Fruit fly (Drosophila melanogaster) whole organism, embryonic: Measurements from ENCODE around the gene QIL1.
A peak's percentile ranks its signal among the peaks of the same experiment; 100 is the strongest.

Source experiments
- Blimp-1 ChIP-seq: fragments of 200-800 bp; sonication (Bioruptor generic); optimal IDR thresholded peaks from 3 replicates; lab custom pipeline; 2018; ENCODE audit warnings: missing biosample characterization, missing genetic modification characterization, mild to moderate bottlenecking, moderate library complexity, missing genetic modification reagents
- CG10147 ChIP-seq: fragments of 200-800 bp; sonication (Bioruptor generic); optimal IDR thresholded peaks from 2 replicates; lab custom pipeline; 2019; ENCODE audit warnings: missing biosample characterization, mild to moderate bottlenecking, missing genetic modification characterization, moderate library complexity
- CG13624 ChIP-seq: fragments of 200-800 bp; sonication (Bioruptor generic); optimal IDR thresholded peaks from 2 replicates; lab custom pipeline; 2016; ENCODE audit warnings: missing biosample characterization, missing genetic modification characterization
- CG14441 ChIP-seq: fragments of 200-800 bp; sonication (Bioruptor generic); IDR thresholded peaks from 2 replicates; pipeline ENCODE4 v1.3.6; 2022; ENCODE audit warnings: missing biosample characterization, missing genetic modification characterization
- CG14710 ChIP-seq: fragments of 200-800 bp; sonication (Bioruptor generic); optimal IDR thresholded peaks from 3 replicates; lab custom pipeline; 2019; ENCODE audit warnings: missing biosample characterization, mild to moderate bottlenecking, missing genetic modification characterization, moderate library complexity
- CG14860 ChIP-seq: fragments of 200-800 bp; sonication (Bioruptor generic); IDR thresholded peaks from 3 replicates; pipeline ENCODE4 v1.3.6; 2022; ENCODE audit warnings: missing biosample characterization, missing genetic modification characterization; ENCODE audit not compliant: partially characterized antibody
- CG2199 ChIP-seq: fragments of 200-800 bp; sonication (Bioruptor generic); IDR thresholded peaks from 3 replicates; pipeline ENCODE4 v1.3.6; 2022; ENCODE audit warnings: missing biosample characterization, missing genetic modification characterization
- CG30403 ChIP-seq: fragments of 200-800 bp; sonication (Bioruptor generic); optimal IDR thresholded peaks from 3 replicates; lab custom pipeline; 2016; ENCODE audit warnings: missing biosample characterization, missing genetic modification characterization
- CG33213 ChIP-seq: fragments of 200-800 bp; sonication (Bioruptor generic); optimal IDR thresholded peaks from 3 replicates; lab custom pipeline; 2016; ENCODE audit warnings: missing biosample characterization, missing genetic modification characterization
- CG4360 ChIP-seq: fragments of 200-800 bp; sonication (Bioruptor generic); IDR thresholded peaks from 2 replicates; pipeline ENCODE4 v1.3.6; 2022; ENCODE audit warnings: missing biosample characterization, missing genetic modification characterization
- CG4424 ChIP-seq: fragments of 200-800 bp; sonication (Bioruptor generic); optimal IDR thresholded peaks from 3 replicates; lab custom pipeline; 2016; ENCODE audit warnings: missing biosample characterization, missing genetic modification characterization
- CG4854 ChIP-seq: fragments of 200-800 bp; sonication (Bioruptor generic); optimal IDR thresholded peaks from 2 replicates; lab custom pipeline; 2016; ENCODE audit warnings: missing biosample characterization, missing genetic modification characterization, inconsistent platforms
- CG7357 ChIP-seq: fragments of 200-800 bp; sonication (Bioruptor generic); IDR thresholded peaks from 3 replicates; pipeline ENCODE4 v1.3.6; 2022; ENCODE audit warnings: missing biosample characterization, missing genetic modification characterization
- CG8359 ChIP-seq: fragments of 200-800 bp; sonication (Bioruptor generic); optimal IDR thresholded peaks from 2 replicates; lab custom pipeline; 2017; ENCODE audit warnings: missing biosample characterization, mild to moderate bottlenecking, missing genetic modification characterization, borderline replicate concordance
- CG9609 ChIP-seq: fragments of 200-800 bp; sonication (Bioruptor generic); optimal IDR thresholded peaks from 3 replicates; lab custom pipeline; 2016; ENCODE audit warnings: missing biosample characterization, missing genetic modification characterization
- Chrac-16 ChIP-seq: fragments of 200-800 bp; sonication (Bioruptor generic); optimal IDR thresholded peaks from 3 replicates; lab custom pipeline; 2016; ENCODE audit warnings: missing biosample characterization, missing genetic modification characterization
- CoRest ChIP-seq: fragments of 200-800 bp; sonication (Bioruptor generic); optimal IDR thresholded peaks from 3 replicates; lab custom pipeline; 2018; ENCODE audit warnings: missing biosample characterization, mild to moderate bottlenecking, missing genetic modification characterization, moderate library complexity
- Dek ChIP-seq: fragments of 200-800 bp; sonication (Bioruptor generic); optimal IDR thresholded peaks from 3 replicates; lab custom pipeline; 2019; ENCODE audit warnings: missing biosample characterization, mild to moderate bottlenecking, missing genetic modification characterization, moderate library complexity
- Fer1 ChIP-seq: fragments of 200-800 bp; sonication (Bioruptor generic); optimal IDR thresholded peaks from 2 replicates; lab custom pipeline; 2017; ENCODE audit warnings: missing biosample characterization, mild to moderate bottlenecking, missing genetic modification characterization
- GATAe ChIP-seq: fragments of 200-800 bp; sonication (Bioruptor generic); conservative IDR thresholded peaks from 2 replicates; pipeline ENCODE4 v1.3.6; 2022; ENCODE audit warnings: missing biosample characterization, missing genetic modification characterization
- HHEX ChIP-seq: fragments of 200-800 bp; sonication (Bioruptor generic); optimal IDR thresholded peaks from 3 replicates; lab custom pipeline; 2017; ENCODE audit warnings: missing biosample characterization, mild to moderate bottlenecking, missing genetic modification characterization, missing genetic modification reagents
- Jarid2 ChIP-seq: fragments of 200-800 bp; sonication (Bioruptor generic); optimal IDR thresholded peaks from 3 replicates; lab custom pipeline; 2017; ENCODE audit warnings: mild to moderate bottlenecking, missing biosample characterization, missing genetic modification reagents, missing genetic modification characterization
- Med ChIP-seq: fragments of 200-800 bp; sonication (Bioruptor generic); peaks from one replicate; lab custom pipeline; 2016; ENCODE audit warnings: missing biosample characterization, missing genetic modification characterization, mild to moderate bottlenecking, inconsistent platforms, moderate library complexity
- Rx ChIP-seq: fragments of 200-800 bp; sonication (Bioruptor generic); IDR thresholded peaks from 2 replicates; pipeline ENCODE4 v1.3.6; 2022; ENCODE audit warnings: missing biosample characterization, missing genetic modification characterization
- Ssrp ChIP-seq: fragments of 200-800 bp; sonication (Bioruptor generic); optimal IDR thresholded peaks from 2 replicates; lab custom pipeline; 2018; ENCODE audit warnings: missing biosample characterization, mild to moderate bottlenecking, missing genetic modification characterization, moderate library complexity
- ac ChIP-seq: fragments of 200-800 bp; sonication (Bioruptor generic); optimal IDR thresholded peaks from 3 replicates; lab custom pipeline; 2017; ENCODE audit warnings: missing biosample characterization, mild to moderate bottlenecking, missing genetic modification characterization
- ap ChIP-seq: fragments of 200-800 bp; sonication (Bioruptor generic); IDR thresholded peaks from 2 replicates; pipeline ENCODE4 v1.3.6; 2022; ENCODE audit warnings: missing biosample characterization, missing genetic modification characterization
- cg ChIP-seq: fragments of 200-800 bp; sonication (Bioruptor generic); optimal IDR thresholded peaks from 3 replicates; lab custom pipeline; 2019; ENCODE audit warnings: missing biosample characterization, mild to moderate bottlenecking, missing genetic modification characterization, moderate library complexity
- chn ChIP-seq: fragments of 200-800 bp; sonication (Bioruptor generic); optimal IDR thresholded peaks from 2 replicates; lab custom pipeline; 2016; ENCODE audit warnings: missing biosample characterization, missing genetic modification characterization
- crp ChIP-seq, 2 experiments: fragments of 200-800 bp; sonication (Bioruptor generic); optimal IDR thresholded peaks; 2 replicates in 1 of 2; 3 replicates in 1 of 2; lab custom pipeline; 2017; ENCODE audit warnings: missing biosample characterization in 2 of 2, missing genetic modification characterization in 2 of 2, mild to moderate bottlenecking in 1 of 2, moderate library complexity in 1 of 2
- dimm ChIP-seq: fragments of 200-800 bp; sonication (Bioruptor generic); IDR thresholded peaks from 2 replicates; pipeline ENCODE4 v1.3.6; 2022; ENCODE audit warnings: missing biosample characterization, missing genetic modification characterization
- eve ChIP-seq, 2 experiments: fragments of >200 bp; optimal IDR thresholded peaks; 2 replicates each; lab custom pipeline; 2017; ENCODE audit warnings: missing biosample characterization in 2 of 2, missing genetic modification characterization in 2 of 2
- grn ChIP-seq: fragments of 200-800 bp; sonication (Bioruptor generic); optimal IDR thresholded peaks from 3 replicates; lab custom pipeline; 2017; ENCODE audit warnings: missing biosample characterization, missing genetic modification characterization
- gt ChIP-seq: fragments of 200-800 bp; sonication (Bioruptor generic); IDR thresholded peaks from 2 replicates; pipeline ENCODE4 v1.3.6; 2022; ENCODE audit warnings: missing biosample characterization, missing genetic modification characterization
- kni ChIP-seq: fragments of 200-800 bp; sonication (Bioruptor generic); optimal IDR thresholded peaks from 3 replicates; lab custom pipeline; 2017; ENCODE audit warnings: mild to moderate bottlenecking, missing biosample characterization, missing genetic modification reagents, missing genetic modification characterization
- oc ChIP-seq: fragments of 200-800 bp; sonication (Bioruptor generic); optimal IDR thresholded peaks from 2 replicates; lab custom pipeline; 2018; ENCODE audit warnings: missing biosample characterization, mild to moderate bottlenecking, missing genetic modification characterization, moderate library complexity
- onecut ChIP-seq: fragments of 200-800 bp; sonication (Bioruptor generic); IDR thresholded peaks from 2 replicates; pipeline ENCODE4 v1.3.6; 2022; ENCODE audit warnings: missing biosample characterization, missing genetic modification characterization
- otp ChIP-seq: fragments of 200-800 bp; sonication (Bioruptor generic); IDR thresholded peaks from 3 replicates; pipeline ENCODE4, ENCODE4 v1.3.6; 2022; ENCODE audit warnings: missing biosample characterization, missing genetic modification characterization
- peb ChIP-seq: fragments of 200-800 bp; sonication (Bioruptor generic); IDR thresholded peaks from 2 replicates; pipeline ENCODE4 v1.3.6; 2022; ENCODE audit warnings: missing biosample characterization, missing genetic modification characterization
- pros ChIP-seq: fragments of 200-800 bp; sonication (Bioruptor generic); optimal IDR thresholded peaks from 3 replicates; lab custom pipeline; 2019; ENCODE audit warnings: missing biosample characterization, mild to moderate bottlenecking, missing genetic modification characterization, moderate library complexity
- scrt ChIP-seq: fragments of 200-800 bp; sonication (Bioruptor generic); optimal IDR thresholded peaks from 2 replicates; lab custom pipeline; 2018; ENCODE audit warnings: missing biosample characterization, mild to moderate bottlenecking, missing genetic modification characterization, moderate library complexity
- sens ChIP-seq: fragments of 200-800 bp; sonication (Bioruptor generic); peaks from one replicate; lab custom pipeline; 2016; ENCODE audit warnings: missing biosample characterization, missing genetic modification characterization
- slp2 ChIP-seq: fragments of 200-800 bp; sonication (Bioruptor generic); optimal IDR thresholded peaks from 2 replicates; lab custom pipeline; 2016; ENCODE audit warnings: missing biosample characterization, missing genetic modification characterization
- sr ChIP-seq: fragments of 200-800 bp; sonication (Bioruptor generic); IDR thresholded peaks from 3 replicates; pipeline ENCODE4 v1.3.6; 2022; ENCODE audit warnings: missing biosample characterization, missing genetic modification characterization
- stc ChIP-seq: fragments of 200-800 bp; sonication (Bioruptor generic); IDR thresholded peaks from 2 replicates; pipeline ENCODE4 v1.3.6; 2022; ENCODE audit warnings: missing biosample characterization, missing genetic modification characterization
- tio ChIP-seq: fragments of 200-800 bp; sonication (Bioruptor generic); optimal IDR thresholded peaks from 2 replicates; lab custom pipeline; 2017; ENCODE audit warnings: missing biosample characterization, missing genetic modification characterization, inconsistent platforms
- ttk ChIP-seq: fragments of 200-800 bp; sonication (Bioruptor generic); IDR thresholded peaks from 2 replicates; pipeline ENCODE4 v2.1.2; 2022; ENCODE audit warnings: missing biosample characterization, missing genetic modification characterization
- unc-4 ChIP-seq: fragments of 200-800 bp; sonication (Bioruptor generic); IDR thresholded peaks from 2 replicates; pipeline ENCODE4 v1.3.6; 2022; ENCODE audit warnings: missing biosample characterization, missing genetic modification characterization; ENCODE audit not compliant: partially characterized antibody
- zfh1 ChIP-seq: fragments of 200-800 bp; sonication (Bioruptor generic); IDR thresholded peaks from 3 replicates; pipeline ENCODE4 v1.3.6; 2022; ENCODE audit warnings: missing biosample characterization, missing genetic modification characterization

QIL1 gene

DNA sequence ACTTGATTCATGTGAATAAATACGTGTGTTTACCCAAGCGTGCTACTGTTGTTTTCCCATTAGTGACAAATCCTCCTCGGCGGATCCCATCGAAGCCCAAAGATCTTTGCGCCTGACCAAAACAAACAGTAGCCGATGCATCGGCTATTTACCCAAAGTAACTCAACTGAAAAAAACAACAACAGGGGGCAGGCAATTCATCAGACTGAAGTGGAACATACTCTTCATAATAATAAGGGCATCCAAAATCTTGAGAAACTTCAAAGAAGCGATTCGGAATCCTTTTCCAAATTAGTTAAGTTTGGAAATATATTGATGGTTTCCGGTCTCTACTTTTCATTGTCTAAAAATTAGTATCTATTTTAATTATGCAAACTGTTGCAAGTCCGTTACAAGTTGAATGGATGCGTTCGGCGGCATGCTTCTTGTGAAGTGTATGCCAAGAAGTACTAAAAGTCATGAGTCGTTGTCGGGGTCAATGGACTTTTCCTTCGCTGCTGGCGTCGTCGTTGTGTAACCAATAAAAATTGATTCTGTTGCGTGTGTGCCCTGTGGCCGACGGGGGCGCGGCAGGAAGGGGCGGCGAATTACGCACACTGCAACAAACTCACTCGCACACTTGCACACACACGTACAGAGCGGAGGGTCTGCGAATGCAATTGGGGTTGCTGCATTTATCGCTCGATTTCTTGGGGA lies 29.7 kb downstream of the QIL1 start (continued):
- TF ChIP-seq ttk (GFP tag; lab: Robert Waterston, UW) (0 out of 2 replicates have a peak, but pooled peaks have one; percentile 24), Ssrp (peak; percentile 41), CG30403 (GFP tag; lab: Kevin White, UChicago) (peak; percentile 4), CG14710 (tag; lab: Kevin White, UChicago) (peak; percentile 49), CG8359 (GFP tag; lab: Kevin White, UChicago) (no peak), CG7357 (no peak), eve (GFP tag; optimal IDR thresholded peaks at IDR 0.05; lab: Kevin White, UChicago) (peak in 1 of 2 experiments; percentile 54), GATAe (no peak), CG14860 (GFP tag; lab: Robert Waterston, UW) (no peak), Chrac-16 (GFP tag; lab: Kevin White, UChicago) (no peak), slp2 (GFP tag; lab: Kevin White, UChicago) (peak; percentile 23), ap (GFP tag; lab: Robert Waterston, UW) (no peak), stc (GFP tag; lab: Robert Waterston, UW) (no peak), Dek (tag; lab: Kevin White, UChicago) (no peak), zfh1 (GFP tag; lab: Robert Waterston, UW) (peak; percentile 54; the same call in 2 of the 3 replicates), chn (GFP tag; lab: Kevin White, UChicago) (no peak), CG9609 (GFP tag; lab: Kevin White, UChicago) (no peak), CG4854 (GFP tag; lab: Kevin White, UChicago) (no peak), Fer1 (GFP tag; lab: Kevin White, UChicago) (no peak)
- TF ChIP-seq, all 482 proteins: peak for 106

DNA sequence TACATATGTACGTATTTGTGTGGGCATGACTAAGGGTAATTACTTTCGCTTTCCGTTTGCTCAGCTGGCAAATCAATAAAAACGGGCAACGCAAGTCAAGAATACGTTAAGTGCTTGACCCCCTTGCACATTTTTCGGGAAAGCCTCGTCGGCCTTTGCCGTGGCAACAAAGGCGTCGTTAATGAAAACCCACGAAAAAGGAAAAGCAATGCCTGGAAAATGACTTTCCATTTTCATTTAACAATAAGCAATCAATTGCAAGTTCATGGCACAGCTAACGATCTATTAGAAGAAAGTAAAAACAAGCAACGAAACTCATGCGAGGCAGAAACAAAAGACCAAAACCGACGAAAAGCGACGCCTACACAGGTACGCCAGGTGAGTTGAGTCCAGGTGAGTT lies 30.3 kb downstream of the QIL1 start:
- TF ChIP-seq scrt (GFP tag; lab: Kevin White, UChicago) (no peak), tio (no peak), CG4424 (GFP tag; lab: Kevin White, UChicago) (no peak), CG13624 (GFP tag; lab: Kevin White, UChicago) (no peak), CoRest (tag; lab: Kevin White, UChicago) (no peak), cg (GFP tag; lab: Kevin White, UChicago) (peak; percentile 34), CG14441 (no peak), Jarid2 (no peak), Fer1 (GFP tag; lab: Kevin White, UChicago) (no peak), pros (GFP tag; lab: Kevin White, UChicago) (peak; percentile 25), HHEX (GFP tag; lab: Kevin White, UChicago) (no peak), otp (GFP tag; lab: Robert Waterston, UW) (no peak), peb (no peak), dimm (no peak), crp (GFP tag; optimal IDR thresholded peaks at IDR 0.05; lab: Kevin White, UChicago) (no peak), CG4360 (GFP tag; lab: Robert Waterston, UW) (no peak), CG2199 (GFP tag; lab: Robert Waterston, UW) (no peak), CG10147 (GFP tag; lab: Kevin White, UChicago) (no peak), slp2 (GFP tag; lab: Kevin White, UChicago) (no peak), Med (GFP tag; lab: Kevin White, UChicago) (no peak), sens (GFP tag; lab: Kevin White, UChicago) (peak; percentile 50), onecut (GFP tag; lab: Robert Waterston, UW) (peak; percentile 11; the same call in 1 of the 2 replicates), grn (GFP tag; lab: Kevin White, UChicago) (no peak), ac (peak; percentile 88), sr (GFP tag; lab: Robert Waterston, UW) (0 out of 3 replicates have a peak, but pooled peaks have one; percentile 15), CG33213 (GFP tag; lab: Kevin White, UChicago) (no peak), oc (tag; lab: Kevin White, UChicago) (no peak), gt (GFP tag; lab: Robert Waterston, UW) (no peak), unc-4 (GFP tag; lab: Robert Waterston, UW) (no peak), Blimp-1 (GFP tag; lab: Kevin White, UChicago) (peak; percentile 95), Rx (no peak), kni (GFP tag; lab: Kevin White, UChicago) (peak; percentile 12)
